Worm (Caenorhabditis elegans) whole organism, young adult: ENCODE measurements around the gene str-87.

Source experiments
- D2030.7 ChIP-seq: fragments of 200-800 bp; sonication (Bioruptor generic); IDR thresholded peaks from 2 replicates; pipeline ENCODE4 v1.3.6; 2022; ENCODE audit warnings: missing genetic modification reagents, missing genetic modification characterization, missing compliant biosample characterization
- F23B12.7 ChIP-seq: sonication (generic microtip); optimal IDR thresholded peaks from 2 replicates; lab custom pipeline; 2017; ENCODE audit warnings: missing genetic modification characterization, mild to moderate bottlenecking, missing compliant biosample characterization, antibody characterized with exemption, moderate library complexity; ENCODE audit not compliant: insufficient read depth
- F49E8.2 ChIP-seq: sonication (generic microtip); optimal IDR thresholded peaks from 3 replicates; lab custom pipeline; 2017; ENCODE audit warnings: missing genetic modification characterization, mild to moderate bottlenecking, missing compliant biosample characterization, antibody characterized with exemption, moderate library complexity; ENCODE audit not compliant: insufficient read depth
- F52B5.7 ChIP-seq: sonication (generic microtip); optimal IDR thresholded peaks from 2 replicates; lab custom pipeline; 2016; ENCODE audit warnings: mild to moderate bottlenecking, missing genetic modification characterization, missing compliant biosample characterization
- Y56A3A.18 ChIP-seq: fragments of 200-800 bp; sonication (Bioruptor generic); IDR thresholded peaks from 2 replicates; pipeline ENCODE4 v1.3.6; 2022; ENCODE audit warnings: missing genetic modification reagents, missing genetic modification characterization, missing compliant biosample characterization
- ceh-27 ChIP-seq: fragments of 200-800 bp; sonication (Bioruptor generic); optimal IDR thresholded peaks from 2 replicates; lab custom pipeline; 2018; ENCODE audit warnings: mild to moderate bottlenecking, missing genetic modification characterization, moderate library complexity, missing compliant biosample characterization
- die-1 ChIP-seq: sonication (generic microtip); optimal IDR thresholded peaks from 2 replicates; lab custom pipeline; 2016; ENCODE audit warnings: missing genotype, mild to moderate bottlenecking, missing genetic modification characterization, missing compliant biosample characterization
- dpl-1 ChIP-seq: fragments of 150-350 bp; optimal IDR thresholded peaks from 2 replicates; lab custom pipeline; 2014; ENCODE audit warnings: missing biosample characterization, missing genetic modification reagents, missing genetic modification characterization
- ets-4 ChIP-seq: fragments of 200-800 bp; sonication (Bioruptor generic); optimal IDR thresholded peaks from 2 replicates; lab custom pipeline; 2018; ENCODE audit warnings: mild to moderate bottlenecking, missing genetic modification characterization, missing compliant biosample characterization
- let-607 ChIP-seq, 2 experiments: fragments of 200-800 bp in 1 of 2; sonication (Bioruptor generic) in 1 of 2; sonication (generic microtip) in 1 of 2; optimal IDR thresholded peaks; 2 replicates each; lab custom pipeline; 2016 to 2018; ENCODE audit warnings: mild to moderate bottlenecking in 2 of 2, missing compliant biosample characterization in 2 of 2, missing genetic modification characterization in 2 of 2, moderate library complexity in 2 of 2, missing genotype in 1 of 2
- lir-1 ChIP-seq: fragments of 200-800 bp; sonication (Bioruptor generic); conservative IDR thresholded peaks from 2 replicates; pipeline ENCODE4 v1.3.6; 2022; ENCODE audit warnings: missing genetic modification reagents, missing genetic modification characterization, missing compliant biosample characterization
- mxl-1 ChIP-seq: sonication (generic microtip); optimal IDR thresholded peaks from 2 replicates; lab custom pipeline; 2016; ENCODE audit warnings: missing genetic modification characterization, missing compliant biosample characterization
- ztf-25 ChIP-seq: fragments of 200-800 bp; sonication (Bioruptor generic); IDR thresholded peaks from 2 replicates; pipeline ENCODE4 v1.3.6; 2022; ENCODE audit warnings: missing genetic modification reagents, missing genetic modification characterization, missing compliant biosample characterization

DNA sequence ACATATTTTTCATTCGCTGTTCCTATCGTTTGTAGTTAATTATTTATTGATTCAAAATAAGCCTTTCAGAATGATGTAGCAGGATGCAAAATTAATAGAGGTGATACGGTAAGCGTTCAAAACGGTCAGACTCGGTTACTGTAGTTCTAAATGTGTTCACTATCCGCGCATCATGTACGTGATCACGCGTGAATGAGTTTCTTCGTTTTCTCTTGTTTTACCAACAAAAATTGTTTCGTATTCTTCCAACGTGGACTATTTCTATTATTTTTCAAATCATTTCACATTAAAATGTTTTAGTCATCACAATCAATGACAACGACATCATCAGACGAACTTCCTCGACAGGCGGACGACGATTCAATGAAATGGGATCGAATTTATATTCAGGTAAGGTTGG is 40.5 kb downstream of the str-87 start, which contains the start of gene gck-1:
- TF ChIP-seq ets-4, result no peak
- no peak for TF ChIP-seq F49E8.2 (tag; lab: Kevin White, UChicago)
- TF ChIP-seq dpl-1 (GFP tag; lab: Kevin White, UChicago), result no peak
- no peak for TF ChIP-seq Y56A3A.18 (GFP tag; lab: Robert Waterston, UW)
- no peak for TF ChIP-seq ztf-25 (GFP tag; lab: Robert Waterston, UW)
- no peak for TF ChIP-seq D2030.7 (GFP tag; lab: Robert Waterston, UW)
- no peak for TF ChIP-seq F23B12.7
- no peak for TF ChIP-seq F52B5.7 (tag; lab: Kevin White, UChicago)
- TF ChIP-seq lir-1 (GFP tag; lab: Robert Waterston, UW), result no peak
- no peak for TF ChIP-seq die-1 (tag; lab: Kevin White, UChicago)
- TF ChIP-seq let-607 (tag; optimal IDR thresholded peaks at IDR 0.05; lab: Kevin White, UChicago), result no peak
- TF ChIP-seq ceh-27 (GFP tag; lab: Kevin White, UChicago), result no peak
- no peak for TF ChIP-seq mxl-1 (tag; lab: Kevin White, UChicago)
